Worm (Caenorhabditis elegans) whole organism, early embryonic: ENCODE measurements around the gene T07E3.4.

Experiments used
- ama-1 ChIP-seq: fragments of 150-350 bp; optimal IDR thresholded peaks from 2 replicates; lab custom pipeline; 2014
- flt-1 ChIP-seq: fragments of 200-800 bp; sonication (Bioruptor generic); IDR thresholded peaks from 2 replicates; pipeline ENCODE4 v1.3.6; 2022; ENCODE audit warnings: missing genetic modification characterization, missing compliant biosample characterization
- scrt-1 ChIP-seq: fragments of 200-800 bp; sonication (Bioruptor generic); IDR thresholded peaks from 2 replicates; pipeline ENCODE4 v1.3.6; 2022; ENCODE audit warnings: missing genetic modification characterization, missing compliant biosample characterization
- tbx-11 ChIP-seq: fragments of 200-800 bp; sonication (Bioruptor generic); IDR thresholded peaks from 2 replicates; pipeline ENCODE4 v1.3.6; 2022; ENCODE audit warnings: missing genetic modification characterization, missing compliant biosample characterization

- no peak for TF ChIP-seq flt-1 (GFP tag; lab: Robert Waterston, UW)
- TF ChIP-seq ama-1 (lab: Kevin White, UChicago) = no peak
- TF ChIP-seq tbx-11 (GFP tag; lab: Robert Waterston, UW) = no peak
- TF ChIP-seq scrt-1 (GFP tag; lab: Robert Waterston, UW) = no peak
Observed at ce11 chrIII:6880797-6881196, 17.0 kb upstream of the T07E3.4 start, which contains the start of gene K04C2.7.
